Worm (Caenorhabditis elegans) whole organism, dauer: Measurements from ENCODE around the gene str-153.

ENCODE experiments used
- unc-62 ChIP-seq: sonication (generic microtip); optimal IDR thresholded peaks from 2 replicates; lab custom pipeline; 2017; ENCODE audit warnings: missing biosample characterization, missing genetic modification reagents, missing genetic modification characterization

The str-153 gene

ce11 chrIV:4945771-4946170 is 11.6 kb downstream of the str-153 start, which contains the start of gene str-169:
Gene str-169 (plus strand): TSS chrIV:4946071.
- no peak for TF ChIP-seq unc-62 (GFP tag; lab: Kevin White, UChicago)

- no peak for TF ChIP-seq unc-62 (GFP tag; lab: Kevin White, UChicago)
Measured at ce11 chrIV:4953887-4954286, 19.7 kb downstream of the str-153 start, which contains the start of gene str-163. Gene str-163 (plus strand): TSS chrIV:4954187.

DNA sequence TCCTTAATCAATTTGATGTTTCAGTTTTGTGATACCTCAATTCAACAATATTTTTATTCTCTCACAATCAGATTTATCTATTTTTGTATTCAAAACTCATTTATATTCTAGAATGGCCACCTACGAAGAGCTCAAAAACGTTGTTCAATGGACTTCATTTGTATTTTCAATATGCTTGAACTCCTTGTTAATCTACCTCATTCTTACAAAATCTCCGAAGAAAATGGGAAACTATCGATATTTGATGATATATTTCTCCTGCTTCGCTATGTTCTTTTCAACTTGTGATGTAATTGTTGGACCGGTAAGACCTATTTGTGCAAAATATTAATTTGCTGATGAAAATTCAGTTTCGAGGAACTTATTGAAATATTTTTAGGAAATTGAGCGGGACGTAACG is 26.4 kb downstream of the str-153 start, which contains the start of gene str-164:
Gene str-164, plus strand, starts transcription at position 113 of the 400 bp plus-strand sequence.
- TF ChIP-seq unc-62 (GFP tag; lab: Kevin White, UChicago): no peak

DNA sequence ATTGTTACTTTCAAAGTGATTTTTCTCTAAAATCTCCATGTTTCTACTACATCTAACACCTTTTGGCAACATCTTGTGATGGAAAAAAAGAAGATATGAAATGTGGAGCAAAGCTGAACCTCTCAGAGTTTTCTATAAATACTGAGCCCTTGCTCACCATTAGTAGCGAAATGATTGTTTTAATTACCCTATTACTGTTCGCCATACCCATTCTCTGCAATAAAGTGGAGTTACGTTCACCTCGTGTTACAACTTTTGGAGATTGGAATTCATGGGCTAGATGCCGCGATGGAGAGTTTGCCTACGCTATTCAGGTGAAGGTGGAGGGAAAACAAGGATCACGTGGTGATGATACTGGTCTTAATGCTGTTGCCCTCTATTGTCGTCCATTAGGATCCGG is 29.6 kb downstream of the str-153 start, which contains the start of gene txt-3:
Gene txt-3, plus strand, starts transcription at position 125 of the 400 bp plus-strand sequence.
- TF ChIP-seq unc-62 (GFP tag; lab: Kevin White, UChicago): no peak

ce11 chrIV:4969419-4969818 is 35.2 kb downstream of the str-153 start, which contains the start of gene Y9C9A.13:
Gene Y9C9A.13 (minus strand): TSS chrIV:4969519.
- no peak for TF ChIP-seq unc-62 (GFP tag; lab: Kevin White, UChicago)

DNA sequence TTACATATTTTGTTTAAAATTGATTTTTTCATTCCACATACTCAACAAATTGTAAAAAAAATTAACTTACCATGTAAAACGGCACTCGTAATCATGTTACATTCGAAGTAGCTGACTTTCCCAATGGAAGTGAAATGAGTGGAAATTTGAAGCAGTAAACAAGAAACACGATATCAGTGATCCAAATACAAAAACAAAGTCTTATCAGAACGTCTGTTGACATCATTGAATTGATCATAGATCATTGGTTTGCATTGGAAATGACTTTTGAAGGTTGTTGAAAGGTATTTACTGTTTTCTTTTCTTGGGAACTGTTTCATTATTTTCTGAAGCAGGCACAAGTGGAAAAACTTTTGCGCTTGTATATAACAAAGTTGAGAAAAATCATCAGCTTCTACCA is 41.8 kb downstream of the str-153 start, which contains the start of gene Y9C9A.16:
Gene Y9C9A.16, minus strand, starts transcription at position 131 of the 400 bp plus-strand sequence.
- TF ChIP-seq unc-62 (GFP tag; lab: Kevin White, UChicago): no peak

- no peak for TF ChIP-seq unc-62 (GFP tag; lab: Kevin White, UChicago)
Measured at ce11 chrIV:4977176-4977693, 43.0 kb downstream of the str-153 start, which contains the start of gene E03H12.5. Gene E03H12.5 (plus strand): TSS chrIV:4977226.

ce11 chrIV:4981027-4981426 is 46.8 kb downstream of the str-153 start, which contains the start of gene srz-24:
Gene srz-24 (minus strand): TSS chrIV:4981127.
- no peak for TF ChIP-seq unc-62 (GFP tag; lab: Kevin White, UChicago)

DNA sequence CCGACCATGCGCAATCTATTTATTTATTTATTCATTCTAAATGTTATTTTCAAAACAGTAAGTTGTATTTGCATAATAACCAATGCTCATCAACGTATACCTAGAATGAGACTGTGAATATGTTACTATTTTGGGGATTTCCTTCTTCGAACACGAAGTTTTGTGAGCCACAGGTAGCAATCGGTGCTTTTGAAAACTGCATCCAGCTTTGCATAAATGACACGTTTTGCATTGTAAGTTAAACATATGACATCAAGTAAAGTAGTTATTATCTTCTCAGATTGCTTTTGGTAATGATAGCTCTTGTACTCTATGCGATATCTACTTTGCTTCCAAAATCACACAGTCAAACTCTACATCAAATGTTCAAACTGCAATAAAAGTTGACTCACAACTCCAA is 48.3 kb downstream of the str-153 start, which contains the start of gene E03H12.4:
Gene E03H12.4, plus strand, starts transcription at position 120 of the 400 bp plus-strand sequence.
- no peak for TF ChIP-seq unc-62 (GFP tag; lab: Kevin White, UChicago)

ce11 chrIV:4983746-4984145 is 49.5 kb downstream of the str-153 start, which contains the start of gene clec-176:
Gene clec-176 (plus strand): TSS chrIV:4984046.
- no peak for TF ChIP-seq unc-62 (GFP tag; lab: Kevin White, UChicago)

- TF ChIP-seq unc-62 (GFP tag; lab: Kevin White, UChicago): no peak
Measured at ce11 chrIV:4986246-4986645, 52.0 kb downstream of the str-153 start, which contains the start of gene clec-177. Gene clec-177 (plus strand): TSS chrIV:4986546.
